Worm (Caenorhabditis elegans) whole organism, early embryonic: ENCODE results near the gene kars-1.

Experiments used
- B0310.2 ChIP-seq: sonication (generic microtip); optimal IDR thresholded peaks from 2 replicates; lab custom pipeline; 2016; ENCODE audit warnings: mild to moderate bottlenecking, missing genetic modification characterization, missing compliant biosample characterization
- ama-1 ChIP-seq: fragments of 150-350 bp; optimal IDR thresholded peaks from 2 replicates; lab custom pipeline; 2014
- ceh-13 ChIP-seq: fragments of 200-800 bp; sonication (Bioruptor generic); optimal IDR thresholded peaks from 2 replicates; lab custom pipeline; 2018; ENCODE audit warnings: mild to moderate bottlenecking, missing genetic modification characterization, missing compliant biosample characterization
- ets-7 ChIP-seq: sonication (generic microtip); optimal IDR thresholded peaks from 2 replicates; lab custom pipeline; 2016; ENCODE audit warnings: missing genotype, missing genetic modification characterization, missing compliant biosample characterization
- flt-1 ChIP-seq: fragments of 200-800 bp; sonication (Bioruptor generic); IDR thresholded peaks from 2 replicates; pipeline ENCODE4 v1.3.6; 2022; ENCODE audit warnings: missing genetic modification characterization, missing compliant biosample characterization
- hmg-4 ChIP-seq: fragments of 200-800 bp; sonication (Bioruptor generic); optimal IDR thresholded peaks from 2 replicates; lab custom pipeline; 2018; ENCODE audit warnings: mild to moderate bottlenecking, missing genetic modification characterization, missing compliant biosample characterization
- hnd-1 ChIP-seq: sonication (generic microtip); optimal IDR thresholded peaks from 2 replicates; lab custom pipeline; 2016; ENCODE audit warnings: missing genetic modification characterization, missing compliant biosample characterization
- pes-1 ChIP-seq: fragments of 200-800 bp; sonication (Bioruptor generic); IDR thresholded peaks from 2 replicates; pipeline ENCODE4 v1.3.6; 2022; ENCODE audit warnings: missing genetic modification reagents, missing genetic modification characterization, missing compliant biosample characterization
- scrt-1 ChIP-seq: fragments of 200-800 bp; sonication (Bioruptor generic); IDR thresholded peaks from 2 replicates; pipeline ENCODE4 v1.3.6; 2022; ENCODE audit warnings: missing genetic modification characterization, missing compliant biosample characterization
- sea-1 ChIP-seq: fragments of 200-800 bp; sonication (Bioruptor generic); conservative IDR thresholded peaks from 2 replicates; pipeline ENCODE4 v1.3.6; 2022; ENCODE audit warnings: missing genetic modification characterization, missing compliant biosample characterization
- tbx-11 ChIP-seq: fragments of 200-800 bp; sonication (Bioruptor generic); IDR thresholded peaks from 2 replicates; pipeline ENCODE4 v1.3.6; 2022; ENCODE audit warnings: missing genetic modification characterization, missing compliant biosample characterization

DNA sequence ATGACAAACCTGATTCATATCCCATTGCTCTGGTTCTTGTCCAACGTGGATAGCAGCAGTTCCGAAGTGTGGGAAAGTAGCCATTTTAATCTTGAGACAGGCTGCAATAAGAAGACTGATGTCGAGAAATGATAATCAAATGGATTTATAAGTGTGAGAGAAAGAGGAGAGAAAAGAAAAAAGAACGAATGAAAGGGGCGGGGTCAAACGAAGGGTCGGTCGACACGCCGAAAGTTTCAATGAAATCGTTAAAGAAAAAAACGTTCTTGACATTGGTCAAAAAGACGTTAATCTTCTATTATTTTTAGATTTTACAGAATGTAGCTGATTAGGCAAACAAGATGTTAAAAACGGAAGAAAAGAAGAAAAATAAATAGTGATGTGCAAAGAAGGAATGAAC is 14.4 kb downstream of the kars-1 start, which contains the start of gene cth-2:
- TF ChIP-seq ama-1 (lab: Kevin White, UChicago) (no peak), sea-1 (GFP tag; lab: Robert Waterston, UW) (no peak), flt-1 (GFP tag; lab: Robert Waterston, UW) (no peak), scrt-1 (GFP tag; lab: Robert Waterston, UW) (no peak), hmg-4 (GFP tag; lab: Kevin White, UChicago) (no peak), ets-7 (tag; lab: Kevin White, UChicago) (no peak), B0310.2 (tag; lab: Kevin White, UChicago) (no peak), pes-1 (no peak), hnd-1 (tag; lab: Kevin White, UChicago) (no peak), tbx-11 (GFP tag; lab: Robert Waterston, UW) (no peak), ceh-13 (GFP tag; lab: Kevin White, UChicago) (no peak)
